Fruit fly (Drosophila melanogaster) whole organism, prepupa: ENCODE measurements around the gene Pde11.
A peak's percentile ranks its signal among the peaks of the same experiment; 100 is the strongest.

Experiments
- CG10631 ChIP-seq: fragments of 200-800 bp; sonication (Bioruptor generic); optimal IDR thresholded peaks from 2 replicates; lab custom pipeline; 2016; ENCODE audit warnings: missing biosample characterization, missing genetic modification characterization
- CG10669 ChIP-seq: fragments of 200-800 bp; sonication (Bioruptor generic); optimal IDR thresholded peaks from 3 replicates; lab custom pipeline; 2018; ENCODE audit warnings: missing biosample characterization, mild to moderate bottlenecking, missing genetic modification characterization, moderate library complexity
- CG11762 ChIP-seq: fragments of 200-800 bp; sonication (Bioruptor generic); optimal IDR thresholded peaks from 3 replicates; lab custom pipeline; 2016; ENCODE audit warnings: missing biosample characterization, missing genetic modification characterization; ENCODE audit not compliant: insufficient read depth
- CG11902 ChIP-seq: fragments of 200-800 bp; sonication (Bioruptor generic); optimal IDR thresholded peaks from 3 replicates; lab custom pipeline; 2016; ENCODE audit warnings: missing biosample characterization, missing genetic modification characterization
- CG1621 ChIP-seq: fragments of 200-800 bp; sonication (Bioruptor generic); optimal IDR thresholded peaks from 3 replicates; lab custom pipeline; 2018; ENCODE audit warnings: missing biosample characterization, mild to moderate bottlenecking, missing genetic modification characterization
- CG16779 ChIP-seq: fragments of 200-800 bp; sonication (Bioruptor generic); optimal IDR thresholded peaks from 3 replicates; lab custom pipeline; 2017; ENCODE audit warnings: missing biosample characterization, mild to moderate bottlenecking, missing genetic modification characterization
- CG31627 ChIP-seq: fragments of 200-800 bp; sonication (Bioruptor generic); optimal IDR thresholded peaks from 3 replicates; lab custom pipeline; 2016; ENCODE audit warnings: missing biosample characterization, missing genetic modification characterization
- CG32006 ChIP-seq: fragments of 200-800 bp; sonication (Bioruptor generic); optimal IDR thresholded peaks from 3 replicates; lab custom pipeline; 2017; ENCODE audit warnings: missing biosample characterization, mild to moderate bottlenecking, missing genetic modification characterization
- CG34406 ChIP-seq: fragments of 200-800 bp; sonication (Bioruptor generic); optimal IDR thresholded peaks from 3 replicates; lab custom pipeline; 2016; ENCODE audit warnings: missing biosample characterization, missing genetic modification characterization
- CG3919 ChIP-seq: fragments of 200-800 bp; sonication (Bioruptor generic); optimal IDR thresholded peaks from 3 replicates; lab custom pipeline; 2016; ENCODE audit warnings: missing biosample characterization, missing genetic modification characterization
- CG4318 ChIP-seq: fragments of 200-800 bp; sonication (Bioruptor generic); optimal IDR thresholded peaks from 3 replicates; lab custom pipeline; 2017; ENCODE audit warnings: missing biosample characterization, mild to moderate bottlenecking, missing genetic modification characterization
- CG6276 ChIP-seq: fragments of 200-800 bp; sonication (Bioruptor generic); optimal IDR thresholded peaks from 2 replicates; lab custom pipeline; 2017; ENCODE audit warnings: missing biosample characterization, mild to moderate bottlenecking, missing genetic modification characterization
- CG6792 ChIP-seq: fragments of 200-800 bp; sonication (Bioruptor generic); optimal IDR thresholded peaks from 3 replicates; lab custom pipeline; 2016; ENCODE audit warnings: missing biosample characterization, missing genetic modification characterization
- CG6808 ChIP-seq: fragments of 200-800 bp; sonication (Bioruptor generic); optimal IDR thresholded peaks from 3 replicates; lab custom pipeline; 2017; ENCODE audit warnings: missing biosample characterization, missing genetic modification characterization, mild to moderate bottlenecking, moderate library complexity, missing genetic modification reagents
- CG6854 ChIP-seq: fragments of 200-800 bp; sonication (Bioruptor generic); optimal IDR thresholded peaks from 2 replicates; lab custom pipeline; 2017; ENCODE audit warnings: missing biosample characterization, mild to moderate bottlenecking, missing genetic modification characterization
- CG7368 ChIP-seq: fragments of 200-800 bp; sonication (Bioruptor generic); optimal IDR thresholded peaks from 3 replicates; lab custom pipeline; 2016; ENCODE audit warnings: missing biosample characterization, missing genetic modification characterization
- CG8119 ChIP-seq: fragments of 200-800 bp; sonication (Bioruptor generic); IDR thresholded peaks from 3 replicates; pipeline ENCODE4 v1.3.6; 2022; ENCODE audit warnings: missing biosample characterization, missing genetic modification characterization
- CG8319 ChIP-seq: fragments of 200-800 bp; sonication (Bioruptor generic); optimal IDR thresholded peaks from 3 replicates; lab custom pipeline; 2016; ENCODE audit warnings: missing biosample characterization, missing genetic modification characterization
- Eip75B ChIP-seq: fragments of 200-800 bp; sonication (Bioruptor generic); optimal IDR thresholded peaks from 3 replicates; lab custom pipeline; 2016; ENCODE audit warnings: missing biosample characterization, missing genetic modification characterization
- Eip78C ChIP-seq: fragments of 200-800 bp; sonication (Bioruptor generic); peaks from one replicate; lab custom pipeline; 2016; ENCODE audit warnings: missing biosample characterization, missing genetic modification characterization
- Ets21C ChIP-seq: fragments of 200-800 bp; sonication (Bioruptor generic); optimal IDR thresholded peaks from 3 replicates; lab custom pipeline; 2016; ENCODE audit warnings: missing biosample characterization, missing genetic modification characterization
- Ets96B ChIP-seq: fragments of 200-800 bp; optimal IDR thresholded peaks from 2 replicates; lab custom pipeline; 2019; ENCODE audit warnings: missing biosample characterization, mild to moderate bottlenecking, missing genetic modification characterization, moderate library complexity
- Hr39 ChIP-seq: fragments of 200-800 bp; sonication (Bioruptor generic); optimal IDR thresholded peaks from 2 replicates; lab custom pipeline; 2016; ENCODE audit warnings: missing biosample characterization, missing genetic modification characterization
- Hr4 ChIP-seq: fragments of 200-800 bp; sonication (Bioruptor generic); optimal IDR thresholded peaks from 3 replicates; lab custom pipeline; 2016; ENCODE audit warnings: missing biosample characterization, missing genetic modification characterization
- Lpt ChIP-seq: fragments of 200-800 bp; sonication (Bioruptor generic); optimal IDR thresholded peaks from 3 replicates; lab custom pipeline; 2016; ENCODE audit warnings: missing biosample characterization, missing genetic modification characterization
- Met ChIP-seq: fragments of 200-800 bp; sonication (Bioruptor generic); optimal IDR thresholded peaks from 3 replicates; lab custom pipeline; 2016; ENCODE audit warnings: missing biosample characterization, missing genetic modification characterization
- OdsH ChIP-seq: fragments of 200-800 bp; sonication (Bioruptor generic); optimal IDR thresholded peaks from 3 replicates; lab custom pipeline; 2016; ENCODE audit warnings: missing biosample characterization, missing genetic modification characterization
- Smox ChIP-seq: fragments of 200-800 bp; sonication (Bioruptor generic); optimal IDR thresholded peaks from 3 replicates; lab custom pipeline; 2016; ENCODE audit warnings: missing biosample characterization, missing genetic modification characterization
- Sox102F ChIP-seq: fragments of 200-800 bp; sonication (Bioruptor generic); optimal IDR thresholded peaks from 2 replicates; lab custom pipeline; 2016; ENCODE audit warnings: missing biosample characterization, mild to moderate bottlenecking, missing genetic modification characterization
- Sox14 ChIP-seq: fragments of 200-800 bp; sonication (Bioruptor generic); optimal IDR thresholded peaks from 3 replicates; lab custom pipeline; 2016; ENCODE audit warnings: missing biosample characterization, missing genetic modification characterization
- dsx ChIP-seq: fragments of 200-800 bp; optimal IDR thresholded peaks from 3 replicates; lab custom pipeline; 2019; ENCODE audit warnings: missing biosample characterization, mild to moderate bottlenecking, missing genetic modification characterization, moderate library complexity; ENCODE audit not compliant: poor library complexity, severe bottlenecking
- eg ChIP-seq: fragments of 200-800 bp; sonication (Bioruptor generic); IDR thresholded peaks from 3 replicates; pipeline ENCODE4 v1.3.6; 2022; ENCODE audit warnings: missing biosample characterization, missing genetic modification characterization
- fd59A ChIP-seq: fragments of 200-800 bp; sonication (Bioruptor generic); optimal IDR thresholded peaks from 2 replicates; lab custom pipeline; 2017; ENCODE audit warnings: missing biosample characterization, mild to moderate bottlenecking, missing genetic modification characterization, missing genetic modification reagents
- fd85E ChIP-seq: fragments of 200-800 bp; sonication (Bioruptor generic); optimal IDR thresholded peaks from 3 replicates; lab custom pipeline; 2016; ENCODE audit warnings: missing biosample characterization, missing genetic modification characterization
- fkh ChIP-seq: fragments of 200-800 bp; sonication (Bioruptor generic); optimal IDR thresholded peaks from 3 replicates; lab custom pipeline; 2017; ENCODE audit warnings: missing biosample characterization, mild to moderate bottlenecking, missing genetic modification characterization, moderate library complexity
- lz ChIP-seq: fragments of 200-800 bp; sonication (Bioruptor generic); optimal IDR thresholded peaks from 3 replicates; lab custom pipeline; 2016; ENCODE audit warnings: missing biosample characterization, missing genetic modification characterization
- net ChIP-seq: fragments of 200-800 bp; sonication (Bioruptor generic); optimal IDR thresholded peaks from 3 replicates; lab custom pipeline; 2016; ENCODE audit warnings: missing biosample characterization, missing genetic modification characterization
- pdm3 ChIP-seq: fragments of 200-800 bp; sonication (Bioruptor generic); optimal IDR thresholded peaks from 3 replicates; lab custom pipeline; 2016; ENCODE audit warnings: missing biosample characterization, missing genetic modification characterization
- salr ChIP-seq, 2 experiments: fragments of 200-800 bp; sonication (Bioruptor generic); optimal IDR thresholded peaks; 3 replicates each; lab custom pipeline; 2016 to 2018; ENCODE audit warnings: missing biosample characterization in 2 of 2, missing genetic modification characterization in 2 of 2, mild to moderate bottlenecking in 1 of 2
- ss ChIP-seq, 2 experiments: fragments of 200-800 bp; sonication (Bioruptor generic); optimal IDR thresholded peaks; 2 replicates in 1 of 2; 3 replicates in 1 of 2; lab custom pipeline; 2017 to 2018; ENCODE audit warnings: mild to moderate bottlenecking in 2 of 2, missing biosample characterization in 2 of 2, missing genetic modification characterization in 2 of 2, moderate library complexity in 1 of 2
- svp ChIP-seq: fragments of 200-800 bp; sonication (Bioruptor generic); peaks from one replicate; lab custom pipeline; 2016; ENCODE audit warnings: missing biosample characterization, missing genetic modification characterization
- vri ChIP-seq: fragments of 200-800 bp; sonication (Bioruptor generic); optimal IDR thresholded peaks from 3 replicates; lab custom pipeline; 2016; ENCODE audit warnings: missing biosample characterization, mild to moderate bottlenecking, missing genetic modification characterization

Pde11 gene

dm6 chr2L:18563020-18563546 is 27.1 kb downstream of the Pde11 start (continued):
- no peak for TF ChIP-seq CG10631 (GFP tag; lab: Kevin White, UChicago)
- no peak for TF ChIP-seq CG11762
- TF ChIP-seq CG10669 = peak; percentile 21
- peak; percentile 84 for TF ChIP-seq CG6808 (GFP tag; lab: Kevin White, UChicago)
- peak; percentile 66 for TF ChIP-seq Sox14 (GFP tag; lab: Kevin White, UChicago)
- peak; percentile 53 for TF ChIP-seq net (GFP tag; lab: Kevin White, UChicago)
- no peak for TF ChIP-seq salr (GFP tag; optimal IDR thresholded peaks at IDR 0.05; lab: Kevin White, UChicago)
- no peak for TF ChIP-seq CG4318 (GFP tag; lab: Kevin White, UChicago)
- TF ChIP-seq CG11902 (GFP tag; lab: Kevin White, UChicago) = no peak
- no peak for TF ChIP-seq OdsH (GFP tag; lab: Kevin White, UChicago)
- TF ChIP-seq Hr4 = no peak
- no peak for TF ChIP-seq CG8319
- peak; percentile 25 for TF ChIP-seq Ets96B (tag; lab: Kevin White, UChicago)
- TF ChIP-seq CG6276 = peak; percentile 82
- TF ChIP-seq Eip78C (GFP tag; lab: Kevin White, UChicago) = peak; percentile 71
- peak; percentile 26 for TF ChIP-seq Sox102F (GFP tag; lab: Kevin White, UChicago)
- peak; percentile 86; the same call in 2 of the 3 replicates for TF ChIP-seq eg (GFP tag; lab: Robert Waterston, UW)
- no peak for TF ChIP-seq pdm3 (GFP tag; lab: Kevin White, UChicago)
- TF ChIP-seq fkh (GFP tag; lab: Kevin White, UChicago) = peak; percentile 87
- TF ChIP-seq Lpt = peak; percentile 13
- TF ChIP-seq CG8119 (GFP tag; lab: Robert Waterston, UW) = peak; percentile 81
- no peak for TF ChIP-seq CG34406 (GFP tag; lab: Kevin White, UChicago)
- TF ChIP-seq vri (GFP tag; lab: Kevin White, UChicago) = peak; percentile 60
- TF ChIP-seq CG32006 (GFP tag; lab: Kevin White, UChicago) = no peak
- TF ChIP-seq Met = no peak
- TF ChIP-seq CG7368 = peak; percentile 29
- TF ChIP-seq lz (GFP tag; lab: Kevin White, UChicago) = no peak
- TF ChIP-seq CG16779 = peak; percentile 83
- TF ChIP-seq svp (GFP tag; lab: Kevin White, UChicago) = peak; percentile 94
- TF ChIP-seq CG6854 (GFP tag; lab: Kevin White, UChicago) = peak; percentile 79
- TF ChIP-seq Ets21C = no peak
- peak; percentile 59 for TF ChIP-seq CG1621 (tag; lab: Kevin White, UChicago)
- TF ChIP-seq CG31627 (GFP tag; lab: Kevin White, UChicago) = no peak
- TF ChIP-seq Smox (GFP tag; lab: Kevin White, UChicago) = no peak
- peak; percentile 15 for TF ChIP-seq dsx (GFP tag; lab: Kevin White, UChicago)
- TF ChIP-seq ss (GFP tag; optimal IDR thresholded peaks at IDR 0.05; lab: Kevin White, UChicago) = peak; percentile 65 to 76
- peak; percentile 12 for TF ChIP-seq CG6792 (GFP tag; lab: Kevin White, UChicago)
- TF ChIP-seq CG3919 = peak; percentile 40
- TF ChIP-seq fd59A = no peak

dm6 chr2L:18562573-18562972 is 27.6 kb downstream of the Pde11 start:
- no peak for TF ChIP-seq Eip75B (GFP tag; lab: Kevin White, UChicago)
- TF ChIP-seq salr (GFP tag; optimal IDR thresholded peaks at IDR 0.05; lab: Kevin White, UChicago) = no peak
- no peak for TF ChIP-seq fd85E
- TF ChIP-seq dsx (GFP tag; lab: Kevin White, UChicago) = peak; percentile 47
- no peak for TF ChIP-seq Lpt
- peak; percentile 24 for TF ChIP-seq CG6276
- no peak for TF ChIP-seq pdm3 (GFP tag; lab: Kevin White, UChicago)
- TF ChIP-seq Sox102F (GFP tag; lab: Kevin White, UChicago) = no peak
- TF ChIP-seq Hr39 (GFP tag; lab: Kevin White, UChicago) = no peak
